Worm (Caenorhabditis elegans): ENCODE results near the gene tag-276.

DNA sequence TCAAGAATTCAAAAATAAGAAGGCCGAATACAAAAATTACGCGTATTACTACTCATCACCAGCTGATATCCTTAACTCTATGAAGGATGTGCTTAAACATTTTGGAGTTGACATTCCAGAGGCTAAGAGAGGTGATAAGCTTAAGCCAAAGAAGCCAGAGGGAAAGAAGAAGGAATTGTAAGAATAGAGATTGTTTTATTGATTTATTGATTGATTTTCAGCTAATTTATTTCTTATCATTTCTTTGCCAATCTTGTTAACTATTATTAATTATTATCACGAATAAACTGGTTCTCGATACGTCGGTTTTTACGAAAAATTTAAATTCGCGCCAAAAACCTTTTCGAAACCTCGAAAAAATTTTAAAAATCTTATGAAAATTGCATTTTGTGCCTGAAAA is 7.2 kb downstream of the tag-276 start:
- TF ChIP-seq scrt-1 (GFP tag; IDR thresholded peaks at IDR 0.05) (no peak), flt-1 (GFP tag; IDR thresholded peaks at IDR 0.05) (no peak), tra-4 (tag; optimal IDR thresholded peaks at IDR 0.05) (no peak), ama-1 (optimal IDR thresholded peaks at IDR 0.05) (no peak), hmg-4 (GFP tag; optimal IDR thresholded peaks at IDR 0.05) (no peak), aly-1 (tag; optimal IDR thresholded peaks at IDR 0.05) (no peak), ceh-13 (GFP tag; optimal IDR thresholded peaks at IDR 0.05) (no peak), F13C5.2 (tag; optimal IDR thresholded peaks at IDR 0.05) (no peak), sea-1 (GFP tag; conservative IDR thresholded peaks at IDR 0.05) (no peak), B0310.2 (tag; optimal IDR thresholded peaks at IDR 0.05) (no peak), pes-1 (GFP tag; IDR thresholded peaks at IDR 0.05) (no peak), ets-7 (tag; optimal IDR thresholded peaks at IDR 0.05) (no peak), hmbx-1 (tag; optimal IDR thresholded peaks at IDR 0.05) (no peak), hnd-1 (tag; optimal IDR thresholded peaks at IDR 0.05) (no peak)
